Worm (Caenorhabditis elegans) whole organism, midembryonic: ENCODE measurements around the gene F28D1.6.

Experiments used
- T22C8.4 ChIP-seq: fragments of 200-800 bp; sonication (Bioruptor generic); IDR thresholded peaks from 2 replicates; pipeline ENCODE4 v1.3.6; 2022; ENCODE audit warnings: missing genetic modification characterization, missing compliant biosample characterization
- cog-1 ChIP-seq: sonication (generic microtip); optimal IDR thresholded peaks from 2 replicates; lab custom pipeline; 2016; ENCODE audit warnings: missing genetic modification characterization, missing compliant biosample characterization
- flt-1 ChIP-seq: fragments of 200-800 bp; sonication (Bioruptor generic); IDR thresholded peaks from 2 replicates; pipeline ENCODE4 v1.3.6; 2022; ENCODE audit warnings: missing genetic modification characterization, missing compliant biosample characterization
- med-1 ChIP-seq: sonication (generic microtip); optimal IDR thresholded peaks from 2 replicates; lab custom pipeline; 2017; ENCODE audit warnings: missing genetic modification characterization, mild to moderate bottlenecking, missing compliant biosample characterization, antibody characterized with exemption, missing genetic modification reagents; ENCODE audit not compliant: insufficient read depth
- tab-1 ChIP-seq: fragments of 200-800 bp; sonication (Bioruptor generic); IDR thresholded peaks from 2 replicates; pipeline ENCODE4 v1.3.6; 2022; ENCODE audit warnings: missing genetic modification characterization, missing compliant biosample characterization
- ztf-29 ChIP-seq: fragments of 200-800 bp; sonication (Bioruptor generic); IDR thresholded peaks from 2 replicates; pipeline ENCODE4 v1.3.6; 2022; ENCODE audit warnings: missing genetic modification reagents, missing genetic modification characterization, missing compliant biosample characterization

DNA sequence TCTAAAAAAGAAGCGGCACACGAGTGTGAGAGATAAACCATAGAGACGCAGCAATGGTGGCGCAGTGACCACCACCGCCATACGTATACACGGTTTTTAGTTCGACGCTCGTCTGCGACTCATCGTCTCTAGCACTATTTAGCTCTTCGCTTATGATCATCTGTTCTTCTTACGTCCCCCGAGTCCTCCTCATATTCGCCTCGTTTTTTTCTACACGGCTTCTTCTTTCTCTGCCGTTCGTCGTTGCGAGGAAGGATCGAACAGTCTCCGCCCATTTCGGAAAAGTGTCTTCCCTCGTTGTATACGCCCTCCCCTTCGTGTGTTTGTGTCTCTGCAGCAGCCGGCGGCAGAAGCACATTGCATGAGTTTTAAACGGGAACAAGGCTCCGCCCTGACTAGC lies 20.0 kb downstream of the F28D1.6 start:
- no peak for TF ChIP-seq med-1
- TF ChIP-seq ztf-29 (GFP tag; lab: Robert Waterston, UW), result peak; percentile 48; the same call in 1 of the 2 replicates
- no peak for TF ChIP-seq cog-1
- no peak for TF ChIP-seq flt-1
- TF ChIP-seq T22C8.4 (GFP tag; lab: Robert Waterston, UW), result no peak
- TF ChIP-seq tab-1 (GFP tag; lab: Robert Waterston, UW), result no peak
